Fruit fly (Drosophila melanogaster): ENCODE measurements around the gene retm.

The retm gene

DNA sequence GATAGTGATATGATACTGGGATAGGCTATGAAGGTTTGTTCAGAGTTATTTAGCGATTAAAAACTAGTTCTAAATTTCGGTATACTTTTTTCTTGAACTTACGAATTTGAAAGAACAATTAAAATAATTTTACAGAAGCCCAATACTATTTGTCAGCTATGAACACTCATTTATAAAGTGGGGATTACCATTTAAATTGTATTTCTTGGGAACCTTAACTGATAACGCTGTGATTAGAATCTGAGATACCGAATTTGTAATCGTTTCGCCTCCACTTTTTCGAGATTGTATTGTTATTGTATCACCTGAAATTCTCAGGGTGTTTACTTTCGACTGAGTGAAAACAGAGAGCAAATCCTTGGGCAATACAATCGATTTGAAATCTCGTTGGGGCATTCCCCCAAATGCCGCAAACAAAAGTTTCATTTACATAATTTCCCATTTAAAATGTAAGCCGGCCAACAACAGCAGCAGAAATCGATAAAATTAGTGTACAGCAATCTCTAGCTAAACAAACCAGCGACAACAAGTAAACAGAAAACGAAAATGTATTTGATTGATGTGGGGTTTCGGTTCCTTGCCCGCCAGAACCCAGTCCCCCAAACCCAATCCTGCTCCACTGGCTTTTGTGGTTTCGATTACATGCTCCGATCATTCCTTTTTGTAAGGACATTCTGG, 45.1 kb upstream of the retm start:
- TF ChIP-seq ss (GFP tag; optimal IDR thresholded peaks at IDR 0.05) (no peak), fkh (GFP tag; optimal IDR thresholded peaks at IDR 0.05) (peak; percentile 32), CG6808 (GFP tag; optimal IDR thresholded peaks at IDR 0.05) (no peak), acj6 (GFP tag; optimal IDR thresholded peaks at IDR 0.05) (no peak), CG10631 (GFP tag; optimal IDR thresholded peaks at IDR 0.05) (no peak), CG3919 (GFP tag; optimal IDR thresholded peaks at IDR 0.05) (no peak), Gug (GFP tag; IDR thresholded peaks at IDR 0.05) (no peak), CG11902 (GFP tag; optimal IDR thresholded peaks at IDR 0.05) (no peak)

DNA sequence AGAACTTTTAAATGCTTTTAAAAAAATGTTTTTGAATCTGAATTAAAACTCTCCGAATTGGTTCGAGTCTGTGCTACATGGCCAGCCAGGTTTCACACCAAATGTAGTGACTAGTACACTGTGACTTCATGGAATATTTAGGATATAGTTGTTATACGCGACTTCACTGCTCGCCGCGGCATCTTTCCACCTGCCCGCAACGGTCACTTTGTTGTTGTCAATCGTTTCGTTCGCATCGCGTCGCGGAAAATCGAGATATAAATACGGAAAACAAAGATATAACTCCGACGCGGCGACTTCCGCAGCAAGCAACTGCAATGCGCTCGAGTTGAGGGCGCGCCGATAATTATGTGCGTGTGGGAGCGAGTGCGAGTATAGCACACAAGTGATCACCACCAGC, 42.7 kb upstream of the retm start, which contains the start of gene CG31637:
Gene CG31637 (plus strand): TSS at position 200 of the 400 bp plus-strand sequence.
- TF ChIP-seq Gug (GFP tag; IDR thresholded peaks at IDR 0.05) (no peak), cyc (GFP tag; optimal IDR thresholded peaks at IDR 0.05) (no peak), Sox14 (GFP tag; optimal IDR thresholded peaks at IDR 0.05) (peak; percentile 53), CG3919 (GFP tag; optimal IDR thresholded peaks at IDR 0.05) (peak; percentile 28), Hr38 (GFP tag; optimal IDR thresholded peaks at IDR 0.05) (no peak), CG16779 (tag; optimal IDR thresholded peaks at IDR 0.05) (no peak), Eip78C (GFP tag) (peak; percentile 80), CG6854 (GFP tag; optimal IDR thresholded peaks at IDR 0.05) (peak; percentile 66), CG4318 (GFP tag; optimal IDR thresholded peaks at IDR 0.05) (no peak), CG8119 (GFP tag; IDR thresholded peaks at IDR 0.05) (peak; percentile 23; the same call in 1 of the 3 replicates), eg (GFP tag; IDR thresholded peaks at IDR 0.05) (peak; percentile 37; the same call in 1 of the 3 replicates), Eip75B (GFP tag; optimal IDR thresholded peaks at IDR 0.05) (no peak), Met (GFP tag; optimal IDR thresholded peaks at IDR 0.05) (no peak), dsx (GFP tag; optimal IDR thresholded peaks at IDR 0.05; ENCODE audit: poor library complexity, severe bottlenecking) (peak; percentile 6), CG3032 (tag; optimal IDR thresholded peaks at IDR 0.05) (peak; percentile 18), Lpt (GFP tag; optimal IDR thresholded peaks at IDR 0.05) (no peak), CG6163 (GFP tag; IDR thresholded peaks at IDR 0.05) (0 out of 3 replicates have a peak, but pooled peaks have one; percentile 12), salr (GFP tag; optimal IDR thresholded peaks at IDR 0.05) (no peak), fd59A (GFP tag; optimal IDR thresholded peaks at IDR 0.05) (no peak), CG1621 (tag; optimal IDR thresholded peaks at IDR 0.05) (peak; percentile 71), esn (GFP tag; optimal IDR thresholded peaks at IDR 0.05) (peak; percentile 24), CG11762 (GFP tag; optimal IDR thresholded peaks at IDR 0.05; ENCODE audit: insufficient read depth) (no peak)

DNA sequence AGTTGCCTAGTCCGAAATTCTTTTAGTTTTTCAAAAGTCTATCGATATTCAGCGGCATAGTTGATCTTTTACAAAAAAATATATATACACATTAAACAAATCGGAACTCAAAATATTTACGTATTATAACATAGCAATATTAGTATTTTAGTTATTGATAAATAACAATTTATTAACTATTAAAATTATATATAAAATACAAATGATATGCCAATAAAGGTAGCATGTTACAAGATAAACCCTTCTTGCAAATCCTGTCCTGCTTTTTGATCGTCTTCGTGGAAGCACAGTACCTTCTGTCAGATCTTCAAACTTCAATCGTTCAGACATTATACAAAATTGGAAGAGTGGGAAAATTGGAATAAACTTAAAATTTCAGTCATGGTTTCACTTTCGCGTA, 41.0 kb upstream of the retm start, which contains the start of gene CG9550:
Gene CG9550 (plus strand): TSS at position 301 of the 400 bp plus-strand sequence.
- no peak for TF ChIP-seq Lpt (GFP tag; optimal IDR thresholded peaks at IDR 0.05)

DNA sequence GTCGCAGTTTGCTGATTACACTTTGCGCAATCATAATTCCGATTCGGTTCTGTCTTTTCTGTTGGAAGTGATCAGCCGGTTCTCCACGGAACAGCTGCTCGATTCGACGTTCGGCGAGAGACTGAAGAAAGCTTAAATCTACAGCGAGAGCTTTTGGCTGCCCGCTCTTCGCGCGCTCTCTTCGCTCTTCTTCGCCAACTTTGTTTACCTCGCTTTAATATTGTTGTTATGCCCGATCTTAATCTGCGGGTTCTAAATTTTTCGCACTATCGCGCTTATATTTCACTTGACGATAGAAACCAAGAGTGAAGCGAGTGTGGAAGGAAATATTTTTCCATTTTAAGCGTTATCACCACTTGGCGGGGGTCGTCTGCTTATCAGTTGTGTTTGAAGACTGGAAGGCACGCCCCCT, 38.7 kb upstream of the retm start, which contains the start of gene CG9547:
Gene CG9547 (minus strand): TSS at position 128 of the 412 bp plus-strand sequence.
- TF ChIP-seq CG3919 (GFP tag; optimal IDR thresholded peaks at IDR 0.05) = peak; percentile 30
- no peak for TF ChIP-seq CG16779 (tag; optimal IDR thresholded peaks at IDR 0.05)
- no peak for TF ChIP-seq CG6276 (GFP tag; optimal IDR thresholded peaks at IDR 0.05)
- TF ChIP-seq CG7368 (GFP tag; optimal IDR thresholded peaks at IDR 0.05) = no peak
- no peak for TF ChIP-seq Blimp-1 (GFP tag; optimal IDR thresholded peaks at IDR 0.05)
- TF ChIP-seq CG6163 (GFP tag; IDR thresholded peaks at IDR 0.05) = peak; percentile 53
- TF ChIP-seq Eip78C (GFP tag) = peak; percentile 53
- TF ChIP-seq vri (GFP tag; optimal IDR thresholded peaks at IDR 0.05) = peak; percentile 52
- TF ChIP-seq CG34406 (GFP tag; optimal IDR thresholded peaks at IDR 0.05) = no peak
- peak; percentile 80 for TF ChIP-seq fkh (GFP tag; optimal IDR thresholded peaks at IDR 0.05)
- no peak for TF ChIP-seq OdsH (GFP tag; optimal IDR thresholded peaks at IDR 0.05)
- no peak for TF ChIP-seq CG10669 (GFP tag; optimal IDR thresholded peaks at IDR 0.05)
- TF ChIP-seq fd59A (GFP tag; optimal IDR thresholded peaks at IDR 0.05) = no peak
- TF ChIP-seq dac (GFP tag; optimal IDR thresholded peaks at IDR 0.05) = no peak
- no peak for TF ChIP-seq acj6 (GFP tag; optimal IDR thresholded peaks at IDR 0.05)
- TF ChIP-seq CG4318 (GFP tag; optimal IDR thresholded peaks at IDR 0.05) = no peak
- no peak for TF ChIP-seq Gug (GFP tag; IDR thresholded peaks at IDR 0.05)
- peak; percentile 88 for TF ChIP-seq svp (GFP tag)
- no peak for TF ChIP-seq Smox (GFP tag; optimal IDR thresholded peaks at IDR 0.05)
- peak; percentile 58; the same call in 2 of the 3 replicates for TF ChIP-seq eg (GFP tag; IDR thresholded peaks at IDR 0.05)
- TF ChIP-seq CG32006 (GFP tag; optimal IDR thresholded peaks at IDR 0.05) = no peak
- no peak for TF ChIP-seq pdm3 (GFP tag; optimal IDR thresholded peaks at IDR 0.05)
- no peak for TF ChIP-seq Hr39 (GFP tag; optimal IDR thresholded peaks at IDR 0.05)
- TF ChIP-seq salr (GFP tag; optimal IDR thresholded peaks at IDR 0.05) = no peak
- TF ChIP-seq CG1621 (tag; optimal IDR thresholded peaks at IDR 0.05) = no peak
- no peak for TF ChIP-seq cyc (GFP tag; optimal IDR thresholded peaks at IDR 0.05)
- peak; percentile 80 for TF ChIP-seq dsx (GFP tag; optimal IDR thresholded peaks at IDR 0.05; ENCODE audit: poor library complexity, severe bottlenecking)
- TF ChIP-seq Sox14 (GFP tag; optimal IDR thresholded peaks at IDR 0.05) = peak; percentile 14
- peak; percentile 11 for TF ChIP-seq net (GFP tag; optimal IDR thresholded peaks at IDR 0.05)
- no peak for TF ChIP-seq Met (GFP tag; optimal IDR thresholded peaks at IDR 0.05)
